Worm (Caenorhabditis elegans) whole organism, midembryonic: ENCODE data around the gene F44E2.10.
A peak's percentile ranks its signal among the peaks of the same experiment; 100 is the strongest.

Source experiments
- T22C8.4 ChIP-seq: fragments of 200-800 bp; sonication (Bioruptor generic); IDR thresholded peaks from 2 replicates; pipeline ENCODE4 v1.3.6; 2022; ENCODE audit warnings: missing genetic modification characterization, missing compliant biosample characterization
- cog-1 ChIP-seq: sonication (generic microtip); optimal IDR thresholded peaks from 2 replicates; lab custom pipeline; 2016; ENCODE audit warnings: missing genetic modification characterization, missing compliant biosample characterization
- flt-1 ChIP-seq: fragments of 200-800 bp; sonication (Bioruptor generic); IDR thresholded peaks from 2 replicates; pipeline ENCODE4 v1.3.6; 2022; ENCODE audit warnings: missing genetic modification characterization, missing compliant biosample characterization
- klf-2 ChIP-seq: fragments of 200-800 bp; sonication (Bioruptor generic); conservative IDR thresholded peaks from 2 replicates; pipeline ENCODE4 v1.3.6; 2022; ENCODE audit warnings: missing genetic modification reagents, missing genetic modification characterization, missing compliant biosample characterization
- med-1 ChIP-seq: sonication (generic microtip); optimal IDR thresholded peaks from 2 replicates; lab custom pipeline; 2017; ENCODE audit warnings: missing genetic modification characterization, mild to moderate bottlenecking, missing compliant biosample characterization, antibody characterized with exemption, missing genetic modification reagents; ENCODE audit not compliant: insufficient read depth
- ref-1 ChIP-seq: fragments of 200-800 bp; sonication (Bioruptor generic); conservative IDR thresholded peaks from 2 replicates; pipeline ENCODE4 v1.3.6; 2022; ENCODE audit warnings: missing genetic modification reagents, missing genetic modification characterization, missing compliant biosample characterization
- tab-1 ChIP-seq: fragments of 200-800 bp; sonication (Bioruptor generic); IDR thresholded peaks from 2 replicates; pipeline ENCODE4 v1.3.6; 2022; ENCODE audit warnings: missing genetic modification characterization, missing compliant biosample characterization
- ztf-23 ChIP-seq: fragments of 200-800 bp; sonication (Bioruptor generic); IDR thresholded peaks from 2 replicates; pipeline ENCODE4 v1.3.6; 2022; ENCODE audit warnings: missing genetic modification reagents, missing genetic modification characterization, missing compliant biosample characterization
- ztf-29 ChIP-seq: fragments of 200-800 bp; sonication (Bioruptor generic); IDR thresholded peaks from 2 replicates; pipeline ENCODE4 v1.3.6; 2022; ENCODE audit warnings: missing genetic modification reagents, missing genetic modification characterization, missing compliant biosample characterization

F44E2.10 gene

ce11 chrIII:8809245-8809971 lies 21.5 kb downstream of the F44E2.10 start, which contains the start of gene prx-19:
TSS of gene prx-19 (minus strand) at chrIII:8809295.
- no peak for TF ChIP-seq tab-1 (GFP tag; lab: Robert Waterston, UW)
- peak; percentile 45 for TF ChIP-seq cog-1 (tag; lab: Kevin White, UChicago)
- no peak for TF ChIP-seq ztf-29

ce11 chrIII:8807246-8807645 lies 23.7 kb downstream of the F44E2.10 start, which contains the start of gene F54F2.7:
TSS of gene F54F2.7 (minus strand) at chrIII:8807346.
- TF ChIP-seq klf-2 (GFP tag; lab: Robert Waterston, UW) (no peak), ref-1 (no peak), ztf-29 (no peak), tab-1 (GFP tag; lab: Robert Waterston, UW) (no peak), T22C8.4 (no peak), ztf-23 (GFP tag; lab: Robert Waterston, UW) (no peak), cog-1 (tag; lab: Kevin White, UChicago) (no peak), med-1 (GFP tag; lab: Kevin White, UChicago) (no peak), flt-1 (GFP tag; lab: Robert Waterston, UW) (no peak)

ce11 chrIII:8805815-8806214 lies 25.1 kb downstream of the F44E2.10 start:
- no peak for TF ChIP-seq cog-1 (tag; lab: Kevin White, UChicago)
- no peak for TF ChIP-seq flt-1 (GFP tag; lab: Robert Waterston, UW)
- TF ChIP-seq ref-1 = no peak
- no peak for TF ChIP-seq ztf-29
- TF ChIP-seq klf-2 (GFP tag; lab: Robert Waterston, UW) = no peak
- TF ChIP-seq tab-1 (GFP tag; lab: Robert Waterston, UW) = no peak

- TF ChIP-seq flt-1 (GFP tag; lab: Robert Waterston, UW) (peak; percentile 78), ztf-29 (peak; percentile 71), cog-1 (tag; lab: Kevin White, UChicago) (peak; percentile 98), med-1 (GFP tag; lab: Kevin White, UChicago) (no peak), ref-1 (no peak)
Measured at ce11 chrIII:8801864-8802818, 28.8 kb downstream of the F44E2.10 start.

ce11 chrIII:8801352-8801863 lies 29.5 kb downstream of the F44E2.10 start:
- TF ChIP-seq ztf-23 (GFP tag; lab: Robert Waterston, UW) (0 out of 2 replicates have a peak, but pooled peaks have one; percentile 46), tab-1 (GFP tag; lab: Robert Waterston, UW) (no peak)

ce11 chrIII:8800796-8801083 lies 30.2 kb downstream of the F44E2.10 start:
- TF ChIP-seq T22C8.4 (no peak), ref-1 (no peak), med-1 (GFP tag; lab: Kevin White, UChicago) (no peak), flt-1 (GFP tag; lab: Robert Waterston, UW) (no peak), tab-1 (GFP tag; lab: Robert Waterston, UW) (no peak), klf-2 (GFP tag; lab: Robert Waterston, UW) (no peak), ztf-23 (GFP tag; lab: Robert Waterston, UW) (no peak), ztf-29 (no peak), cog-1 (tag; lab: Kevin White, UChicago) (no peak)

- peak; percentile 65; the same call in 1 of the 2 replicates for TF ChIP-seq flt-1 (GFP tag; lab: Robert Waterston, UW)
- 0 out of 2 replicates have a peak, but pooled peaks have one; percentile 33 for TF ChIP-seq tab-1 (GFP tag; lab: Robert Waterston, UW)
- TF ChIP-seq ref-1 = no peak
- no peak for TF ChIP-seq klf-2 (GFP tag; lab: Robert Waterston, UW)
- peak; percentile 94 for TF ChIP-seq cog-1 (tag; lab: Kevin White, UChicago)
- no peak for TF ChIP-seq med-1 (GFP tag; lab: Kevin White, UChicago)
Measured at ce11 chrIII:8799964-8800795, 30.7 kb downstream of the F44E2.10 start, which contains the start of gene F54F2.6. TSS of gene F54F2.6 (minus strand) at chrIII:8800701.

- 0 out of 2 replicates have a peak, but pooled peaks have one; percentile 16 for TF ChIP-seq flt-1 (GFP tag; lab: Robert Waterston, UW)
- TF ChIP-seq klf-2 (GFP tag; lab: Robert Waterston, UW) = no peak
- TF ChIP-seq T22C8.4 = no peak
- no peak for TF ChIP-seq ztf-23 (GFP tag; lab: Robert Waterston, UW)
- TF ChIP-seq ref-1 = no peak
- TF ChIP-seq cog-1 (tag; lab: Kevin White, UChicago) = no peak
- TF ChIP-seq ztf-29 = no peak
- TF ChIP-seq tab-1 (GFP tag; lab: Robert Waterston, UW) = no peak
Measured at ce11 chrIII:8797211-8797733, 33.6 kb downstream of the F44E2.10 start.
